Worm (Caenorhabditis elegans) whole organism, young adult: ENCODE measurements around the gene srj-37.

ENCODE experiments used
- B0336.3 ChIP-seq: fragments of 200-800 bp; sonication (Bioruptor generic); IDR thresholded peaks from 2 replicates; pipeline ENCODE4 v1.3.6; 2022; ENCODE audit warnings: missing genetic modification characterization, missing compliant biosample characterization
- T07F8.4 ChIP-seq: sonication (generic microtip); optimal IDR thresholded peaks from 2 replicates; lab custom pipeline; 2016; ENCODE audit warnings: mild to moderate bottlenecking, missing genetic modification characterization, moderate library complexity, missing compliant biosample characterization
- athp-1 ChIP-seq: sonication (generic microtip); optimal IDR thresholded peaks from 2 replicates; lab custom pipeline; 2017; ENCODE audit warnings: mild to moderate bottlenecking, missing genetic modification characterization, missing compliant biosample characterization
- ccch-3 ChIP-seq: fragments of 200-800 bp; sonication (Bioruptor generic); optimal IDR thresholded peaks from 2 replicates; lab custom pipeline; 2018; ENCODE audit warnings: mild to moderate bottlenecking, missing genetic modification characterization, missing compliant biosample characterization
- ceh-79 ChIP-seq: sonication (generic microtip); optimal IDR thresholded peaks from 2 replicates; lab custom pipeline; 2017; ENCODE audit warnings: mild to moderate bottlenecking, missing genetic modification characterization, missing compliant biosample characterization
- chd-7 ChIP-seq: sonication (generic microtip); optimal IDR thresholded peaks from 2 replicates; lab custom pipeline; 2016; ENCODE audit warnings: mild to moderate bottlenecking, missing genetic modification characterization, moderate library complexity, missing compliant biosample characterization
- pha-4 ChIP-seq: fragments of 150-350 bp; sonication (generic microtip); optimal IDR thresholded peaks from 2 replicates; lab custom pipeline; 2014; ENCODE audit warnings: missing biosample characterization, missing genetic modification reagents, missing genetic modification characterization
- repo-1 ChIP-seq: sonication (generic microtip); optimal IDR thresholded peaks from 2 replicates; lab custom pipeline; 2017; ENCODE audit warnings: mild to moderate bottlenecking, missing genetic modification characterization, missing compliant biosample characterization
- unc-62 ChIP-seq: fragments of 150-350 bp; optimal IDR thresholded peaks from 2 replicates; lab custom pipeline; 2014; ENCODE audit warnings: missing biosample characterization, missing genetic modification reagents, missing genetic modification characterization

DNA sequence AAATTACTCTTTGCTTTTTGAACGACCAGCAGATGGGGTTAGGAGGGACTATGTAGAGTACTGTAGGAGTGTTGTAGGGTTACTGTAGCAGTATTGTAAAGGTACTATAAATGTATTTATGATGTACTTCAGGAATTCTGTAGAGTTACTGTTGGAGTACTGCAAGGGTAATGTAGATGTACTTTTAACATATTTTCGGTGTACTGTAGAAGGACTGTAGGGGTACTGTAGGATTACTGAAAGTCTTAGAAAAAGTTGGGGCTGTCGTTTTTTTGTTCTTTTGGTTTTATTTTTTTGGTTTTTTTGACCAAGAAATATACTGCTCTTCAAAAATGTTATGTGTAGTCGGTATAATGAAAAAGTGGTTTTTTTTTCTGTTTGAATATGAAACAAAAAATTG lies 39.8 kb upstream of the srj-37 start:
- no peak for TF ChIP-seq repo-1 (tag; lab: Kevin White, UChicago)
- TF ChIP-seq athp-1 (tag; lab: Kevin White, UChicago): no peak
- no peak for TF ChIP-seq ccch-3
- no peak for TF ChIP-seq unc-62
- TF ChIP-seq chd-7 (tag; lab: Kevin White, UChicago): no peak
- no peak for TF ChIP-seq pha-4 (tag; lab: Kevin White, UChicago)
- no peak for TF ChIP-seq B0336.3
- TF ChIP-seq ceh-79 (tag; lab: Kevin White, UChicago): no peak
- TF ChIP-seq T07F8.4: no peak
